Fruit fly (Drosophila melanogaster): ENCODE measurements around the gene shep.

dm6 chr3L:5275558-5275957 lies 2.2 kb downstream of the shep start:
- TF ChIP-seq exex (tag; optimal IDR thresholded peaks at IDR 0.05): no peak
- no peak for TF ChIP-seq Kr (GFP tag; optimal IDR thresholded peaks at IDR 0.05)
- TF ChIP-seq CG18619 (GFP tag; optimal IDR thresholded peaks at IDR 0.05): no peak
- no peak for TF ChIP-seq oc (tag; optimal IDR thresholded peaks at IDR 0.05)
- no peak for TF ChIP-seq wek (GFP tag; optimal IDR thresholded peaks at IDR 0.05)
- no peak for TF ChIP-seq Dref (GFP tag; IDR thresholded peaks at IDR 0.05)
- no peak for TF ChIP-seq crol (GFP tag; IDR thresholded peaks at IDR 0.05)
- TF ChIP-seq gcm2 (GFP tag; optimal IDR thresholded peaks at IDR 0.05): no peak
- no peak for TF ChIP-seq CG33557 (GFP tag; optimal IDR thresholded peaks at IDR 0.05)
- TF ChIP-seq CG6683 (GFP tag; optimal IDR thresholded peaks at IDR 0.05): no peak
- no peak for TF ChIP-seq CG11398 (GFP tag; optimal IDR thresholded peaks at IDR 0.05)
- no peak for TF ChIP-seq gt (GFP tag; IDR thresholded peaks at IDR 0.05)
- TF ChIP-seq CG11504 (tag; optimal IDR thresholded peaks at IDR 0.05): no peak

All from whole organism, embryonic.